Worm (Caenorhabditis elegans): Measurements from ENCODE around the gene srbc-78.

DNA sequence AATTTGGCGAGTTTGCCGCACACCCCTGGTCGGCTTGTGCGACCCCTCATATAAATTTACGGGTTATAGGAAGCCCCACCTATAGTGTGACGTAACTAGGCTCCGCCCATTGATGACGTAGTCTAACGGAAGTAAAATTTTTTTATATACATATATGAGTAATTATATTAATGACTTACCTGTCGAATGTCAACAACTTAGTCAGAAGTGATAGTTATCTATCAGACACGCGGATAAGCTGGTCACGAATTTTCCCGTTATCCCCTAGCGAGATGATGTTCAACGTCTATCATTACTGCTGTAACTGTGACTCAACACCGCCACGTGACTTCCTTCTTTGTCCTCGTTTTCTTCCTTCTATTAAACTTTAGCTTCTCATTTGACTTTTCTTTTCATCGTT, 35.2 kb downstream of the srbc-78 start, which contains the start of gene srd-70:
- no peak for TF ChIP-seq bed-3 (GFP tag; optimal IDR thresholded peaks at IDR 0.05)
- TF ChIP-seq nhr-237 (tag; optimal IDR thresholded peaks at IDR 0.05): no peak
- TF ChIP-seq drap-1 (GFP tag; optimal IDR thresholded peaks at IDR 0.05): no peak
- TF ChIP-seq ces-1 (GFP tag; optimal IDR thresholded peaks at IDR 0.05): no peak
- TF ChIP-seq snpc-4 (tag; optimal IDR thresholded peaks at IDR 0.05): no peak
- TF ChIP-seq unc-120 (tag; optimal IDR thresholded peaks at IDR 0.05; ENCODE audit: poor library complexity, severe bottlenecking): no peak
- no peak for TF ChIP-seq pha-4 (tag; optimal IDR thresholded peaks at IDR 0.05)
- TF ChIP-seq lsy-2 (tag; optimal IDR thresholded peaks at IDR 0.05): no peak
- no peak for TF ChIP-seq nhr-12 (tag; optimal IDR thresholded peaks at IDR 0.05)
- no peak for TF ChIP-seq nhr-76 (tag; optimal IDR thresholded peaks at IDR 0.05)
- TF ChIP-seq tbx-8 (GFP tag; optimal IDR thresholded peaks at IDR 0.05): no peak
- TF ChIP-seq blmp-1 (tag; optimal IDR thresholded peaks at IDR 0.05): no peak
- TF ChIP-seq unc-62 (GFP tag; optimal IDR thresholded peaks at IDR 0.05): no peak

Measured in whole organism, mixed stage, embryonic.